Fruit fly (Drosophila melanogaster): ENCODE results near the gene GstD3.

DNA sequence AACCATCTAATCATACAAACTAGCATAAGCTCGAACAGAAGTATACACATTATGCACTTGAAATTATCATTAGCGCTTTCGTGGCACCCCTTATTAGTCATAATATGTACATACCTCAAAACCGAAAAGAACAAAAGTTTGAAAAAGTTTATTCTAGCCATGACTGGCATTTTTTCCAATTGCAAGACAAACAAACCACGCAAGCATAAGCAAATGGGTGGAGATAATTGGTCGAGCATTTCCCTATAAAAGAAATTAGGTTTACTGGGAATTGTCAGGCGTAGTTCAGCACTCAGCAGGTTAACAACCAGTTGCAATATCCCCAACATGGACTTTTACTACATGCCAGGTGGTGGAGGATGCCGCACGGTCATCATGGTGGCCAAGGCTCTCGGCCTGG is 1.2 kb upstream of the GstD3 start, which contains the start of gene GstD2:
- TF ChIP-seq Sin3A (optimal IDR thresholded peaks at IDR 0.05) (no peak), insv (optimal IDR thresholded peaks at IDR 0.05) (no peak)

All from Kc167 (cell line).